Fruit fly (Drosophila melanogaster): Measurements from ENCODE around the gene Loxl1.

Gene Loxl1

DNA sequence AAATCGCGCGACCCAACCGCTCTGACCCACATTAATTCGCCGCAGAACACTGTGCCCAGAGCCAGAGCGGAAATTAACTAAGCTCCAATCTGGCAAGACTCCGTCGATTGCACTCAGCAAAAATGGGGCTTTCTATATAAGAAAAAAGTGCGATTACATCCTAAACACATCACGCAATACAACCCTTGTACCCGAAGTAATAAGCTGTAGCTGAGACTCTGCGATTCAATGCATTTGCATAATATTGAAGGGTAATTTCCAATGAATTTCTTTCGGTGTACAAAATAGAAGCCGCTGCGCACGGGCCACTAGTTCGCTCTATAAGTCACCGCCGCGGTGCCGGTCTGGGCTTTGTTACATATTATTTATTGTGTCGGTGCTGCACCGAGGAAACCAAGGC lies 22.4 kb upstream of the Loxl1 start (continued):
- TF ChIP-seq CG8388 (GFP tag; optimal IDR thresholded peaks at IDR 0.05) (peak; percentile 5), Sox102F (GFP tag; optimal IDR thresholded peaks at IDR 0.05) (peak; percentile 47), peb (GFP tag; IDR thresholded peaks at IDR 0.05) (no peak), Ssrp (tag; optimal IDR thresholded peaks at IDR 0.05) (peak; percentile 25), CG32767 (GFP tag; IDR thresholded peaks at IDR 0.05) (0 out of 2 replicates have a peak, but pooled peaks have one; percentile 11), Xbp1 (GFP tag; optimal IDR thresholded peaks at IDR 0.05) (peak; percentile 36), dpn (GFP tag; optimal IDR thresholded peaks at IDR 0.05) (peak in 1 of 2 experiments; percentile 5), B-H1 (GFP tag; IDR thresholded peaks at IDR 0.05) (no peak), HLH3B (GFP tag; IDR thresholded peaks at IDR 0.05) (0 out of 2 replicates have a peak, but pooled peaks have one; percentile 46), unpg (GFP tag; optimal IDR thresholded peaks at IDR 0.05) (peak; percentile 44), CG18262 (tag; optimal IDR thresholded peaks at IDR 0.05) (peak; percentile 7), az2 (GFP tag; optimal IDR thresholded peaks at IDR 0.05) (peak; percentile 28), MTF-1 (GFP tag; optimal IDR thresholded peaks at IDR 0.05; ENCODE audit: borderline replicate concordance) (no peak), Ptx1 (GFP tag; IDR thresholded peaks at IDR 0.05) (0 out of 2 replicates have a peak, but pooled peaks have one; percentile 12), CG12219 (GFP tag; optimal IDR thresholded peaks at IDR 0.05) (peak; percentile 2), tio (GFP tag; optimal IDR thresholded peaks at IDR 0.05) (peak; percentile 3), sc (optimal IDR thresholded peaks at IDR 0.05) (no peak), sc (GFP tag; optimal IDR thresholded peaks at IDR 0.05) (peak; percentile 20), Gug (GFP tag; IDR thresholded peaks at IDR 0.05) (0 out of 4 replicates have a peak, but pooled peaks have one; percentile 6)

DNA sequence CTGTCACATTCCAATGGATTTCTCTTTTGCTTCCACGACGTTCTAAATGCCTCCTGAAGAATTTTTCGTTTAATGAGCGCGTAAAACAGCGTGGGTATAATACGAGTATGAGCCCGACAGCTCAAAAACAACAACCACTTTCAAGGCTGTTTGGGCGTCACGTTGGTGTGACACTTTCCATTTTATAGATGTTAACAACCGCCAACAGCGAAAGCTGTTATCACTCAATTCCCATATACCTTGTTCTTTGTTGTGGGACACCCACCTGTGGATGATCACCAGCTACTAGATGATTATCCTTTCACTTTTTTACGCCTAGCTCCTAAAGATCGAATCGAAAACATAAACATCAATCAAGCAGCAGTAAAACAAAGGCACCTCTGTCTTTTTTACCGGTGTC lies 17.5 kb upstream of the Loxl1 start:
- TF ChIP-seq CG30020 (tag; optimal IDR thresholded peaks at IDR 0.05) (no peak), sens (GFP tag) (peak; percentile 29), CG12942 (GFP tag; optimal IDR thresholded peaks at IDR 0.05) (no peak), Blimp-1 (GFP tag; optimal IDR thresholded peaks at IDR 0.05) (peak; percentile 96), CG3163 (GFP tag; optimal IDR thresholded peaks at IDR 0.05) (no peak)

DNA sequence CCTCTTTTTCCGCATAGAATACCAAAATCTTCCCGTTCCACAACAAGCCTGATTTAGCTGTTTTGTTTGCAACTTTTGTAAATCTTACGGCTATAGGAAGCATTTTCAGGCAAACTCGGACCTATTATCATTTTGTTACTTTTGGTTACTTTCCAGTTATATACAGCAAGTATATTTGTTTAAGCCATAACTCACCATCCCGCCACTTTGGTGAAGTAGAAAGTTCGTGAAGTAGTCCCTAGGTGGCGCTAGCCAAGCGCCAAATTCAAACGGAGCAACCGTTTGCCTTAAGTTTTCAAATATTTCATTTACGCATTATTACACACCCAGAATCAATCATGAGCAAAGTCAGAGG lies 3.3 kb upstream of the Loxl1 start, which contains the start of the genes CG11334 and CG11333:
Gene CG11334 (minus strand): TSS at position 26 of the 355 bp plus-strand sequence.
Gene CG11333 (plus strand): TSS at position 290 of the 355 bp plus-strand sequence.
- TF ChIP-seq CG17361 (GFP tag; IDR thresholded peaks at IDR 0.05) (0 out of 3 replicates have a peak, but pooled peaks have one; percentile 17), CG4617 (GFP tag; optimal IDR thresholded peaks at IDR 0.05; ENCODE audit: borderline replicate concordance) (peak; percentile 13), gfzf (GFP tag; optimal IDR thresholded peaks at IDR 0.05) (peak; percentile 88), CG15514 (GFP tag; optimal IDR thresholded peaks at IDR 0.05) (peak; percentile 51), CG15601 (tag; optimal IDR thresholded peaks at IDR 0.05) (peak; percentile 3), E2f2 (GFP tag; IDR thresholded peaks at IDR 0.05) (peak; percentile 99), lov (optimal IDR thresholded peaks at IDR 0.05) (no peak), lov (GFP tag; IDR thresholded peaks at IDR 0.05) (no peak), Lhr (GFP tag; optimal IDR thresholded peaks at IDR 0.05) (peak; percentile 22), hkb (optimal IDR thresholded peaks at IDR 0.05) (peak; percentile 44), hkb (GFP tag; IDR thresholded peaks at IDR 0.05) (no peak), CTCF (GFP tag; optimal IDR thresholded peaks at IDR 0.05) (peak; percentile 96), al (GFP tag; IDR thresholded peaks at IDR 0.05) (no peak), Hr51 (GFP tag; optimal IDR thresholded peaks at IDR 0.05) (peak in 1 of 2 experiments; percentile 63), BEAF-32 (GFP tag; optimal IDR thresholded peaks at IDR 0.05) (peak; percentile 33), lilli (GFP tag; optimal IDR thresholded peaks at IDR 0.05) (no peak), pzg (GFP tag; optimal IDR thresholded peaks at IDR 0.05) (peak; percentile 60), chinmo (GFP tag; IDR thresholded peaks at IDR 0.05; ENCODE audit: partially characterized antibody) (0 out of 4 replicates have a peak, but pooled peaks have one; percentile 21), ato (GFP tag; IDR thresholded peaks at IDR 0.05; ENCODE audit: partially characterized antibody) (no peak), trem (tag; optimal IDR thresholded peaks at IDR 0.05) (peak; percentile 50), CG14441 (GFP tag; IDR thresholded peaks at IDR 0.05) (no peak), CG17829 (tag; optimal IDR thresholded peaks at IDR 0.05) (peak; percentile 7), HmgZ (tag; optimal IDR thresholded peaks at IDR 0.05) (peak; percentile 45), CG2889 (GFP tag; IDR thresholded peaks at IDR 0.05) (0 out of 3 replicates have a peak, but pooled peaks have one; percentile 21), pnt (GFP tag; optimal IDR thresholded peaks at IDR 0.05) (no peak), CoRest (tag; optimal IDR thresholded peaks at IDR 0.05) (peak; percentile 28)
